Worm (Caenorhabditis elegans): Measurements from ENCODE around the gene Y66D12A.30.

ce11 chrIII:11573921-11574320 is 35.7 kb upstream of the Y66D12A.30 start, which contains the start of gene Y66D12A.8:
- TF ChIP-seq elt-1 (tag; optimal IDR thresholded peaks at IDR 0.05; ENCODE audit: borderline replicate concordance, insufficient read depth) (no peak), ceh-83 (GFP tag; optimal IDR thresholded peaks at IDR 0.05) (no peak), lsy-2 (tag; optimal IDR thresholded peaks at IDR 0.05) (no peak), snpc-4 (tag; optimal IDR thresholded peaks at IDR 0.05) (no peak), cnd-1 (tag; optimal IDR thresholded peaks at IDR 0.05) (no peak), blmp-1 (tag; optimal IDR thresholded peaks at IDR 0.05) (no peak), mep-1 (tag; optimal IDR thresholded peaks at IDR 0.05) (no peak), zip-8 (tag; optimal IDR thresholded peaks at IDR 0.05) (no peak), unc-62 (GFP tag; optimal IDR thresholded peaks at IDR 0.05) (no peak), bed-3 (GFP tag; optimal IDR thresholded peaks at IDR 0.05) (no peak)
